Worm (Caenorhabditis elegans) whole organism, mixed stage, embryonic: ENCODE results near the gene K07H8.9.

Experiments
- blmp-1 ChIP-seq: fragments of 150-350 bp; optimal IDR thresholded peaks from 2 replicates; lab custom pipeline; 2014; ENCODE audit warnings: missing biosample characterization, missing genetic modification characterization
- ceh-39 ChIP-seq: fragments of 150-350 bp; optimal IDR thresholded peaks from 2 replicates; lab custom pipeline; 2014; ENCODE audit warnings: missing biosample characterization, missing genetic modification characterization
- ceh-43 ChIP-seq: fragments of 200-800 bp; sonication (Bioruptor generic); optimal IDR thresholded peaks from 2 replicates; lab custom pipeline; 2018; ENCODE audit warnings: mild to moderate bottlenecking, missing genetic modification characterization, moderate library complexity, missing compliant biosample characterization
- ceh-83 ChIP-seq: fragments of 200-800 bp; sonication (Bioruptor generic); optimal IDR thresholded peaks from 2 replicates; lab custom pipeline; 2018; ENCODE audit warnings: mild to moderate bottlenecking, missing genetic modification characterization, missing compliant biosample characterization
- ces-1 ChIP-seq: fragments of 150-350 bp; optimal IDR thresholded peaks from 2 replicates; lab custom pipeline; 2014; ENCODE audit warnings: missing biosample characterization, missing genetic modification reagents, missing genetic modification characterization
- cnd-1 ChIP-seq: fragments of 200-800 bp; sonication (Bioruptor generic); optimal IDR thresholded peaks from 2 replicates; lab custom pipeline; 2018; ENCODE audit warnings: mild to moderate bottlenecking, missing genetic modification characterization, missing compliant biosample characterization
- drap-1 ChIP-seq: fragments of 200-800 bp; sonication (Bioruptor generic); optimal IDR thresholded peaks from 3 replicates; lab custom pipeline; 2018; ENCODE audit warnings: mild to moderate bottlenecking, missing genetic modification characterization, missing compliant biosample characterization
- elt-1 ChIP-seq: sonication (generic microtip); optimal IDR thresholded peaks from 2 replicates; lab custom pipeline; 2017; ENCODE audit warnings: missing genetic modification characterization, mild to moderate bottlenecking, missing compliant biosample characterization, antibody characterized with exemption, moderate library complexity, borderline replicate concordance; ENCODE audit not compliant: insufficient read depth
- elt-3 ChIP-seq: fragments of 150-350 bp; optimal IDR thresholded peaks from 2 replicates; lab custom pipeline; 2014; ENCODE audit warnings: missing biosample characterization, missing genetic modification characterization
- ham-2 ChIP-seq: fragments of 200-800 bp; sonication (Bioruptor generic); optimal IDR thresholded peaks from 2 replicates; lab custom pipeline; 2018; ENCODE audit warnings: mild to moderate bottlenecking, missing genetic modification characterization, missing compliant biosample characterization
- hlh-1 ChIP-seq: fragments of 150-350 bp; optimal IDR thresholded peaks from 2 replicates; lab custom pipeline; 2014; ENCODE audit warnings: missing biosample characterization, missing genetic modification reagents, missing genetic modification characterization
- lin-13 ChIP-seq: fragments of 150-350 bp; optimal IDR thresholded peaks from 2 replicates; lab custom pipeline; 2014; ENCODE audit warnings: missing biosample characterization, missing genetic modification characterization
- lin-32 ChIP-seq: fragments of 200-800 bp; sonication (Bioruptor generic); optimal IDR thresholded peaks from 2 replicates; lab custom pipeline; 2018; ENCODE audit warnings: mild to moderate bottlenecking, missing genetic modification characterization, missing compliant biosample characterization
- lsy-2 ChIP-seq: fragments of 150-350 bp; optimal IDR thresholded peaks from 2 replicates; lab custom pipeline; 2014; ENCODE audit warnings: missing biosample characterization, missing genetic modification characterization
- mls-2 ChIP-seq: sonication (generic microtip); optimal IDR thresholded peaks from 2 replicates; lab custom pipeline; 2016; ENCODE audit warnings: mild to moderate bottlenecking, missing genetic modification characterization, moderate library complexity, missing compliant biosample characterization
- nhr-12 ChIP-seq: fragments of 150-350 bp; optimal IDR thresholded peaks from 2 replicates; lab custom pipeline; 2014; ENCODE audit warnings: missing biosample characterization, missing genetic modification characterization
- nhr-2 ChIP-seq: fragments of 150-350 bp; optimal IDR thresholded peaks from 2 replicates; lab custom pipeline; 2014; ENCODE audit warnings: missing biosample characterization, missing genetic modification characterization
- nhr-237 ChIP-seq: fragments of 150-350 bp; optimal IDR thresholded peaks from 2 replicates; lab custom pipeline; 2014; ENCODE audit warnings: missing biosample characterization, missing genetic modification characterization
- nhr-28 ChIP-seq: fragments of 150-350 bp; optimal IDR thresholded peaks from 2 replicates; lab custom pipeline; 2014; ENCODE audit warnings: missing biosample characterization, missing genetic modification characterization
- pha-4 ChIP-seq: fragments of 150-350 bp; optimal IDR thresholded peaks from 2 replicates; lab custom pipeline; 2018; ENCODE audit warnings: missing biosample characterization, missing genetic modification reagents, missing genetic modification characterization
- tbx-8 ChIP-seq: fragments of 200-800 bp; sonication (Bioruptor generic); optimal IDR thresholded peaks from 2 replicates; lab custom pipeline; 2018; ENCODE audit warnings: mild to moderate bottlenecking, missing genetic modification characterization, moderate library complexity, missing compliant biosample characterization
- unc-120 ChIP-seq: sonication (generic microtip); optimal IDR thresholded peaks from 2 replicates; lab custom pipeline; 2017; ENCODE audit warnings: missing genetic modification characterization, missing compliant biosample characterization; ENCODE audit not compliant: poor library complexity, severe bottlenecking
- unc-39 ChIP-seq: fragments of 150-350 bp; optimal IDR thresholded peaks from 2 replicates; lab custom pipeline; 2014; ENCODE audit warnings: missing biosample characterization, missing genetic modification characterization
- unc-62 ChIP-seq: fragments of 150-350 bp; optimal IDR thresholded peaks from 2 replicates; lab custom pipeline; 2014; ENCODE audit warnings: missing biosample characterization, missing genetic modification reagents, missing genetic modification characterization
- zip-8 ChIP-seq: fragments of 150-350 bp; optimal IDR thresholded peaks from 2 replicates; lab custom pipeline; 2014; ENCODE audit warnings: missing biosample characterization, missing genetic modification characterization
- ztf-11 ChIP-seq: fragments of 150-350 bp; optimal IDR thresholded peaks from 2 replicates; lab custom pipeline; 2014; ENCODE audit warnings: missing biosample characterization, missing genetic modification characterization

K07H8.9 gene

DNA sequence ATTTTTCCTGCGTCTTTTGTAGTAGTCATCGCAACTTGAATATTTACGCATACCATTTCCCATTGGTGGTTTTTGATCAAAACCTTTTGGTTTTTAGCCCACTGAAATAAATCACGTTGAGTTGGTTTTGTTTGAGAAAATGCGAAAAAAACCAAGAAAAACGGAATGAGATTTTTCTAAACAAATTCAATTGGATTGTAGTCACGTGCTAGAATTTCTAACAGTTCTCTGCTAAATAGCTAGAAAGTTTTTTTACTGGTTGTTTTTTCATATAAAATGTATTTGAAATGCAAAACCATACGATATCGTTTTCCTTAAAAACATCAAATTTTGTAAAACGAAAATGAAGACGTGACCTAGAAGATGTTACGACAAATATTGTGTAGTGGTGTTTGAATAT is 9.7 kb downstream of the K07H8.9 start, which contains the start of gene K07H8.12:
TSS of gene K07H8.12 (minus strand) at position 101 of the 400 bp plus-strand sequence.
- no peak for TF ChIP-seq blmp-1 (tag; lab: Kevin White, UChicago)
- TF ChIP-seq unc-120 (tag; lab: Kevin White, UChicago), result no peak
- no peak for TF ChIP-seq lsy-2
- TF ChIP-seq ztf-11 (tag; lab: Kevin White, UChicago), result no peak
- no peak for TF ChIP-seq unc-62 (GFP tag; lab: Kevin White, UChicago)
- TF ChIP-seq lin-32 (GFP tag; lab: Kevin White, UChicago), result no peak
- no peak for TF ChIP-seq cnd-1
- no peak for TF ChIP-seq tbx-8 (GFP tag; lab: Kevin White, UChicago)
- no peak for TF ChIP-seq ceh-39 (tag; lab: Kevin White, UChicago)
- no peak for TF ChIP-seq ceh-83 (GFP tag; lab: Kevin White, UChicago)
- TF ChIP-seq drap-1 (GFP tag; lab: Kevin White, UChicago), result no peak
- no peak for TF ChIP-seq unc-39 (tag; lab: Kevin White, UChicago)
- TF ChIP-seq ham-2 (GFP tag; lab: Kevin White, UChicago), result no peak
- no peak for TF ChIP-seq zip-8 (tag; lab: Kevin White, UChicago)
- TF ChIP-seq nhr-237 (tag; lab: Kevin White, UChicago), result no peak
- no peak for TF ChIP-seq nhr-28 (tag; lab: Kevin White, UChicago)
- no peak for TF ChIP-seq ceh-43 (GFP tag; lab: Kevin White, UChicago)

- TF ChIP-seq ces-1 (GFP tag; lab: Kevin White, UChicago), result no peak
- no peak for TF ChIP-seq blmp-1 (tag; lab: Kevin White, UChicago)
- no peak for TF ChIP-seq unc-62 (GFP tag; lab: Kevin White, UChicago)
- no peak for TF ChIP-seq nhr-237 (tag; lab: Kevin White, UChicago)
- TF ChIP-seq lin-32 (GFP tag; lab: Kevin White, UChicago), result no peak
- no peak for TF ChIP-seq ztf-11 (tag; lab: Kevin White, UChicago)
- TF ChIP-seq mls-2 (tag; lab: Kevin White, UChicago), result no peak
- no peak for TF ChIP-seq ceh-39 (tag; lab: Kevin White, UChicago)
- no peak for TF ChIP-seq pha-4 (tag; lab: Kevin White, UChicago)
These were observed 11.0 kb downstream of the K07H8.9 start, which contains the start of gene K07H8.11 for ce11 chrIV:8275232-8275631. K07H8.11 (minus strand) TSS chrIV:8275332.

ce11 chrIV:8273334-8273733 is 12.9 kb downstream of the K07H8.9 start:
- TF ChIP-seq unc-120 (tag; lab: Kevin White, UChicago) (no peak), ceh-39 (tag; lab: Kevin White, UChicago) (no peak), zip-8 (tag; lab: Kevin White, UChicago) (no peak), ham-2 (GFP tag; lab: Kevin White, UChicago) (no peak), cnd-1 (no peak), nhr-28 (tag; lab: Kevin White, UChicago) (no peak), nhr-12 (tag; lab: Kevin White, UChicago) (no peak), tbx-8 (GFP tag; lab: Kevin White, UChicago) (no peak), elt-3 (tag; lab: Kevin White, UChicago) (no peak), drap-1 (GFP tag; lab: Kevin White, UChicago) (no peak), lin-13 (tag; lab: Kevin White, UChicago) (no peak), ces-1 (GFP tag; lab: Kevin White, UChicago) (no peak), lsy-2 (no peak)

ce11 chrIV:8268024-8268423 is 18.3 kb downstream of the K07H8.9 start, which contains the start of the genes K07H8.5 and K07H8.8:
K07H8.5 (plus strand) TSS chrIV:8268324.
K07H8.8 (minus strand) TSS chrIV:8268412.
- TF ChIP-seq hlh-1 (tag; lab: Kevin White, UChicago) (no peak), nhr-2 (tag; lab: Kevin White, UChicago) (no peak), unc-39 (tag; lab: Kevin White, UChicago) (no peak), mls-2 (tag; lab: Kevin White, UChicago) (no peak)

DNA sequence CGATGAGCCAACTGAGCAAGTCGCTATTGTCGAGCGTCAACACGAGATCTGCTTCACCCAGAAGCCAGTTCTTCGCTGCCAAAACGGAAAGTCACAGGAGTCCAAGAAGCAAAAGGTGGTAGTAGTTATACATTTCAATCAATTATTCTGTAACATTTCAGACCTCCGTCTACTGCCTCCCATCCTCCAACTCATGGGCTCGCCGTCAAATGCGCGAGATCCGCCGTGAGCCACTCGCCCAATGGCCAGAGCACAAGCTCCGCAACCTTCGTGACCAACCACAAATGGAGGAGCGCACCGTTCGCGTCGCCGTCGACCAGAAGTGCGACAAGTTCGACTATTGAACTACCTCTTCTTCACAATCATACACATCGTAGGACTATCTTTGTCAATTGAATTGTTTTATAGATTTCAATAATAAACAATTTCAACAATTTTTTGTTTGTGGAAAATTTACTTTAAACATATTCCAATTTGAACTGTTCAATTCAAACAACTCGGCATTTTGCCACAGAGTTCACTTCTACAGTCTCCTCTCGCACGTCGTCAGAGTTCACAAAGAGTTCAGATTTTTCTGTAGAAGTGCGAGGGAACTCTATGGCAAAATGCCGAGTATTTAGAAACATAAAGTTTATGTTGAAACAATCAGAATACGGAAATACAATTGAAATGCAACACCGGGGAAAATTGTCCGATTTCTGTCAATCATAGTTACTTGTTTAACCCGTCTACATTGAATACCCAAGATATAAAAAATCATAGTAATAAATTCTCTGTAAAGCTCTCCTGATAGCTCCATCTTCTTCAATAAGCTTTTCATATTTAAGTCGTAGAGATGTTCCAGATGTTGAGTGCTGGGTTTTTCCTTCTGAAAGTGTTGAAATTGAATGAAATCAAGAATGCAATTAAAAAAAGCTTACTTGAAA is 20.0 kb downstream of the K07H8.9 start:
- TF ChIP-seq cnd-1, result no peak
- TF ChIP-seq drap-1 (GFP tag; lab: Kevin White, UChicago), result no peak
- TF ChIP-seq nhr-237 (tag; lab: Kevin White, UChicago), result no peak
- no peak for TF ChIP-seq elt-1 (tag; lab: Kevin White, UChicago)
- TF ChIP-seq tbx-8 (GFP tag; lab: Kevin White, UChicago), result no peak
- no peak for TF ChIP-seq ceh-83 (GFP tag; lab: Kevin White, UChicago)
- no peak for TF ChIP-seq ztf-11 (tag; lab: Kevin White, UChicago)
- no peak for TF ChIP-seq ham-2 (GFP tag; lab: Kevin White, UChicago)
- TF ChIP-seq hlh-1 (tag; lab: Kevin White, UChicago), result no peak
- TF ChIP-seq zip-8 (tag; lab: Kevin White, UChicago), result no peak
- TF ChIP-seq unc-120 (tag; lab: Kevin White, UChicago), result no peak
- TF ChIP-seq pha-4 (tag; lab: Kevin White, UChicago), result no peak
- no peak for TF ChIP-seq lin-32 (GFP tag; lab: Kevin White, UChicago)
